Fruit fly (Drosophila melanogaster) S2 (cell line): ENCODE data around the gene B52.

Source experiments
- CG8478 ChIP-seq: fragments of >200 bp; optimal IDR thresholded peaks from 2 replicates; lab custom pipeline; 2018
- CTCF ChIP-seq, 2 experiments: fragments of >200 bp; optimal IDR thresholded peaks; 2 replicates each; lab custom pipeline; 2018

DNA sequence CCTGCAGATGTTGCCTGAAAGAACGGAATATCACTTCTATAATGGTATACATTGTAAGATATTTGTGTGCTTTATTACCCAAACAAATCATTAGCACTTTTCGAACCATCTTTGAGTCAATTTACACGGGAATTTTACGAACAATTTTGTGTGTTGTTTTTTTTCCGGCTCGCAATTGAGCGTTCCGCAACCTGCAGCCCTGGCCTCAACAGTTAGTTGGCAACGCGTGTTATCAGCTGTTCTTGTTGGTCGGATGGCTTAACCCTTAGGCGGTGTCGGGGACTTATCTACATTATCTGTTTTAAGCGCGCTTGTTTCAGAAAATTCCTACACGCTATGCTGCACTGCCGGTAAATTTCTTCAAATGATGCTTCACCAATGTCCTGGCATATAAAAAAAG, 49.5 kb downstream of the B52 start:
- TF ChIP-seq CG8478 (lab: Kevin White, UChicago) (no peak), CTCF (optimal IDR thresholded peaks at IDR 0.05; lab: Kevin White, UChicago) (peak in 1 of 2 experiments; percentile 22)
